Fruit fly (Drosophila melanogaster): ENCODE data around the gene eIF2Bepsilon.

DNA sequence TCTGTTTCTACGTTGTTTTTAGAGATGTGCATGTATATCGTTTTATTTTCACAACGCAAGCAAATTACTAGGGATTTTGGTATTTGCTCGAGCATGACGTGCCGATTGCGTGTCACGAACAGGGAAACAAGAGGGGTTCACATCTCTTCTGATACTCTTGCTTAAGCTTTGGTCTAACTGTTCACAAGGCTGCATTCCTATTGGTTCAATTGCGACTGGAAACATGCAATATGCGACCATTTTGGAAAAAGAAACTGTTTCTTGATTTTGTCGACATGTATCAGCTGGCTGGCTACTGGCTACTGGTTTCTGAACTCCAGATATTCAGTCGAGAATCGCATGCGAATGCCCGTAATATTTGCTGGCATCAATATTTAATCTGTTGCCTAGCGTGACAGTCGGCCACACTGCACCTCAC lies 42.5 kb downstream of the eIF2Bepsilon start, which contains the start of gene Coa8:
- TF ChIP-seq psq (GFP tag; optimal IDR thresholded peaks at IDR 0.05) (no peak), Rel (GFP tag; optimal IDR thresholded peaks at IDR 0.05) (no peak), Rel (tag; optimal IDR thresholded peaks at IDR 0.05) (no peak), fru (GFP tag; optimal IDR thresholded peaks at IDR 0.05) (peak; percentile 51), Sp1 (GFP tag; optimal IDR thresholded peaks at IDR 0.05) (peak; percentile 34), brk (GFP tag; optimal IDR thresholded peaks at IDR 0.05) (no peak), Hr83 (GFP tag; optimal IDR thresholded peaks at IDR 0.05; ENCODE audit: poor library complexity, severe bottlenecking) (no peak), Dif (GFP tag; optimal IDR thresholded peaks at IDR 0.05; ENCODE audit: partially characterized antibody) (no peak), pan (optimal IDR thresholded peaks at IDR 0.05) (no peak), Dfd (GFP tag; optimal IDR thresholded peaks at IDR 0.05) (no peak), h (GFP tag; optimal IDR thresholded peaks at IDR 0.05) (peak; percentile 32), sage (GFP tag; optimal IDR thresholded peaks at IDR 0.05) (no peak), br (GFP tag; optimal IDR thresholded peaks at IDR 0.05) (peak; percentile 34)

All from whole organism, wandering third instar larva.